Worm (Caenorhabditis elegans): ENCODE measurements around the gene ZK856.11.

The ZK856.11 gene

DNA sequence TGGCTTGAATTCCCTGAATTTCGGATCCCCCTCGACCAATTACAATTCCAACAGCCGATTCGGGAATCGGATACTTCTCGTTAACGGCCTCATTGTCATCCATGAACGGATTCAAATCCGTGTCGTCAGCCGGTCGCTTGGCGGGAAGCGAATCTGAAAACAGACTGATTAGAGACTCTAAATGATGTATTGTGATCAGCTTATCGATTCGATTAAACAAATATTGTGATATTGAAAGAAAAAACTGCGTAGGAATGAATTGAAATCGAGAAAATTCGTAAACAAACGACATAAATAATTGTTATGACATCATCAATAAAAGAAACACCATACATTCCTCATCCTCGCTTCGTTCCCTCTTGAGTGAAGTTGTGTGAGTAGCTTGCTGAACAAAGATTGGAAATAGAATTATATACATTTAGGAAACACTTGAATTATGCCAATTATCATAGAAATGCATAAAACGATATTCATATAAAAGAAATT, 33.3 kb upstream of the ZK856.11 start (continued):
- TF ChIP-seq attf-4 (tag; optimal IDR thresholded peaks at IDR 0.05) = no peak
- no peak for TF ChIP-seq ceh-20 (GFP tag; IDR thresholded peaks at IDR 0.05)
- TF ChIP-seq fkh-10 (GFP tag; optimal IDR thresholded peaks at IDR 0.05) = no peak
- no peak for TF ChIP-seq daf-12 (tag; optimal IDR thresholded peaks at IDR 0.05)
- TF ChIP-seq rbr-2 (tag; optimal IDR thresholded peaks at IDR 0.05) = no peak
- TF ChIP-seq lim-7 (GFP tag; IDR thresholded peaks at IDR 0.05) = no peak
- TF ChIP-seq F49E8.2 (tag; optimal IDR thresholded peaks at IDR 0.05; ENCODE audit: borderline replicate concordance) = peak; percentile 48
- TF ChIP-seq mdl-1 (tag; optimal IDR thresholded peaks at IDR 0.05) = no peak
- no peak for TF ChIP-seq egl-27 (tag; optimal IDR thresholded peaks at IDR 0.05)
- no peak for TF ChIP-seq nhr-25 (tag; optimal IDR thresholded peaks at IDR 0.05; ENCODE audit: borderline replicate concordance, insufficient read depth)
- no peak for TF ChIP-seq ceh-82 (tag; optimal IDR thresholded peaks at IDR 0.05)
- peak; percentile 18 for TF ChIP-seq Y5F2A.4 (GFP tag; optimal IDR thresholded peaks at IDR 0.05)
- TF ChIP-seq ceh-28 (tag; optimal IDR thresholded peaks at IDR 0.05) = no peak
- no peak for TF ChIP-seq gei-8 (GFP tag; optimal IDR thresholded peaks at IDR 0.05)
- no peak for TF ChIP-seq spr-1 (tag; optimal IDR thresholded peaks at IDR 0.05)
- no peak for TF ChIP-seq ZK337.2 (GFP tag; IDR thresholded peaks at IDR 0.05)
- TF ChIP-seq zfp-2 (tag; optimal IDR thresholded peaks at IDR 0.05) = no peak
- no peak for TF ChIP-seq madf-5 (GFP tag; IDR thresholded peaks at IDR 0.05)
- no peak for TF ChIP-seq pqm-1 (tag; optimal IDR thresholded peaks at IDR 0.05)
- TF ChIP-seq F10B5.3 (tag; optimal IDR thresholded peaks at IDR 0.05) = no peak
- TF ChIP-seq lir-3 (tag; optimal IDR thresholded peaks at IDR 0.05) = no peak
- TF ChIP-seq arid-1 (GFP tag; conservative IDR thresholded peaks at IDR 0.05) = 0 out of 2 replicates have a peak, but pooled peaks have one; percentile 6
- no peak for TF ChIP-seq nhr-76 (tag; optimal IDR thresholded peaks at IDR 0.05)
- TF ChIP-seq nhr-111 (GFP tag; optimal IDR thresholded peaks at IDR 0.05) = no peak
- peak; percentile 67 for TF ChIP-seq lin-38 (GFP tag; IDR thresholded peaks at IDR 0.05)

- no peak for TF ChIP-seq fos-1 (tag; optimal IDR thresholded peaks at IDR 0.05)
- TF ChIP-seq aha-1 (tag) = peak; percentile 96
Measured at ce11 chrV:10237171-10237570, 32.4 kb upstream of the ZK856.11 start.

- TF ChIP-seq zip-2 (tag; optimal IDR thresholded peaks at IDR 0.05) (no peak), lin-1 (GFP tag; IDR thresholded peaks at IDR 0.05) (no peak), nhr-42 (GFP tag; IDR thresholded peaks at IDR 0.05) (no peak), nhr-48 (tag; optimal IDR thresholded peaks at IDR 0.05) (no peak), dve-1 (tag; optimal IDR thresholded peaks at IDR 0.05; ENCODE audit: insufficient read depth) (no peak), dmd-8 (GFP tag; IDR thresholded peaks at IDR 0.05) (no peak), aha-1 (tag) (no peak), snpc-1.2 (GFP tag; IDR thresholded peaks at IDR 0.05) (no peak), tra-1 (GFP tag; IDR thresholded peaks at IDR 0.05) (no peak), nhr-76 (tag; optimal IDR thresholded peaks at IDR 0.05) (no peak), lin-15B (tag; optimal IDR thresholded peaks at IDR 0.05) (no peak), duxl-1 (tag; optimal IDR thresholded peaks at IDR 0.05; ENCODE audit: poor library complexity) (no peak), R02D3.7 (tag; optimal IDR thresholded peaks at IDR 0.05) (no peak), F49E8.2 (tag; optimal IDR thresholded peaks at IDR 0.05; ENCODE audit: borderline replicate concordance) (no peak), ZK546.5 (tag; optimal IDR thresholded peaks at IDR 0.05) (no peak), daf-12 (tag; optimal IDR thresholded peaks at IDR 0.05) (no peak), tag-97 (GFP tag; IDR thresholded peaks at IDR 0.05) (no peak), fkh-10 (GFP tag; optimal IDR thresholded peaks at IDR 0.05) (no peak)
Measured at ce11 chrV:10233330-10233729, 28.6 kb upstream of the ZK856.11 start, which contains the start of gene str-182. str-182 (minus strand) TSS chrV:10233430.

All from whole organism, L4 larva.